Fruit fly (Drosophila melanogaster): ENCODE measurements around the gene CG18745.

The CG18745 gene

dm6 chr3R:7813981-7814529 lies 28.1 kb upstream of the CG18745 start, which contains the start of gene CG34384 (continued):
- TF ChIP-seq CG17385 (GFP tag; optimal IDR thresholded peaks at IDR 0.05) (peak; percentile 50), mld (GFP tag; IDR thresholded peaks at IDR 0.05; ENCODE audit: partially characterized antibody) (no peak), sens (GFP tag) (peak; percentile 88), NfI (GFP tag; optimal IDR thresholded peaks at IDR 0.05) (peak; percentile 19), Fer2 (tag; optimal IDR thresholded peaks at IDR 0.05) (peak; percentile 25), CG13287 (GFP tag; IDR thresholded peaks at IDR 0.05; ENCODE audit: partially characterized antibody) (no peak), rib (GFP tag; IDR thresholded peaks at IDR 0.05) (no peak), CG5180 (GFP tag; optimal IDR thresholded peaks at IDR 0.05) (peak; percentile 48), CG32767 (GFP tag; IDR thresholded peaks at IDR 0.05) (no peak), CG34376 (GFP tag; optimal IDR thresholded peaks at IDR 0.05) (peak; percentile 80), CG11695 (GFP tag; IDR thresholded peaks at IDR 0.05) (0 out of 3 replicates have a peak, but pooled peaks have one; percentile 38), ttk (GFP tag; IDR thresholded peaks at IDR 0.05) (no peak), ash1 (GFP tag; optimal IDR thresholded peaks at IDR 0.05) (no peak), Hr78 (GFP tag; optimal IDR thresholded peaks at IDR 0.05) (no peak), unpg (GFP tag; optimal IDR thresholded peaks at IDR 0.05) (peak; percentile 14), cas (GFP tag; IDR thresholded peaks at IDR 0.05) (no peak), Dad (GFP tag; optimal IDR thresholded peaks at IDR 0.05) (no peak), Adf1 (GFP tag; IDR thresholded peaks at IDR 0.05) (no peak), br (optimal IDR thresholded peaks at IDR 0.05) (no peak), CG10147 (GFP tag; optimal IDR thresholded peaks at IDR 0.05) (peak; percentile 72), pan (optimal IDR thresholded peaks at IDR 0.05) (no peak), pan (GFP tag; optimal IDR thresholded peaks at IDR 0.05 in 1 of 2, IDR thresholded peaks at IDR 0.05 in 1 of 2) (no peak), sug (tag; optimal IDR thresholded peaks at IDR 0.05) (peak; percentile 59), ERR (GFP tag; optimal IDR thresholded peaks at IDR 0.05) (no peak), mirr (GFP tag; optimal IDR thresholded peaks at IDR 0.05) (no peak), jing (GFP tag; optimal IDR thresholded peaks at IDR 0.05) (no peak), CG17359 (tag; optimal IDR thresholded peaks at IDR 0.05) (peak; percentile 46), danr (GFP tag; IDR thresholded peaks at IDR 0.05) (no peak), CG10321 (GFP tag; IDR thresholded peaks at IDR 0.05) (no peak), tna (GFP tag; IDR thresholded peaks at IDR 0.05; ENCODE audit: partially characterized antibody) (no peak), CG16813 (GFP tag; IDR thresholded peaks at IDR 0.05; ENCODE audit: partially characterized antibody) (no peak), NFAT (GFP tag; IDR thresholded peaks at IDR 0.05) (peak; percentile 41; the same call in 1 of the 2 replicates), bcd (GFP tag; optimal IDR thresholded peaks at IDR 0.05) (peak; percentile 64), gsb (GFP tag; IDR thresholded peaks at IDR 0.05) (no peak), gt (GFP tag; IDR thresholded peaks at IDR 0.05) (no peak), H2.0 (GFP tag; IDR thresholded peaks at IDR 0.05) (no peak), nmo (GFP tag; optimal IDR thresholded peaks at IDR 0.05) (peak; percentile 62), ftz-f1 (GFP tag; optimal IDR thresholded peaks at IDR 0.05) (no peak), zen (tag; optimal IDR thresholded peaks at IDR 0.05) (peak; percentile 24), CG13624 (GFP tag; optimal IDR thresholded peaks at IDR 0.05) (peak; percentile 36), zfh1 (GFP tag; IDR thresholded peaks at IDR 0.05) (no peak), sd (tag; optimal IDR thresholded peaks at IDR 0.05) (no peak), CrebB (tag; optimal IDR thresholded peaks at IDR 0.05) (no peak), Sry-δ (GFP tag; optimal IDR thresholded peaks at IDR 0.05) (peak; percentile 21), CG1832 (GFP tag; optimal IDR thresholded peaks at IDR 0.05) (no peak), B-H2 (GFP tag; optimal IDR thresholded peaks at IDR 0.05) (peak; percentile 5), stwl (tag; optimal IDR thresholded peaks at IDR 0.05) (no peak), CG7556 (GFP tag; optimal IDR thresholded peaks at IDR 0.05) (peak; percentile 93), ro (GFP tag; IDR thresholded peaks at IDR 0.05) (no peak), Abd-B (GFP tag; optimal IDR thresholded peaks at IDR 0.05) (no peak), CG5245 (GFP tag; optimal IDR thresholded peaks at IDR 0.05) (peak; percentile 42)
